Fruit fly (Drosophila melanogaster): ENCODE data around the gene dachs.

- TF ChIP-seq EcR (GFP tag; optimal IDR thresholded peaks at IDR 0.05) = no peak
- no peak for TF ChIP-seq CG12605 (GFP tag; IDR thresholded peaks at IDR 0.05)
- no peak for TF ChIP-seq CG8159 (tag; optimal IDR thresholded peaks at IDR 0.05)
- TF ChIP-seq CG13204 (GFP tag; optimal IDR thresholded peaks at IDR 0.05) = no peak
- TF ChIP-seq Ets98B (GFP tag; IDR thresholded peaks at IDR 0.05) = no peak
- no peak for TF ChIP-seq CG4496 (GFP tag; IDR thresholded peaks at IDR 0.05)
These were observed 34.5 kb upstream of the dachs start for dm6 chr2L:8432130-8432529.
